Fruit fly (Drosophila melanogaster): ENCODE data around the gene CG2854.

dm6 chrX:2318369-2318768 lies 8.6 kb upstream of the CG2854 start:
- peak; percentile 11 for TF ChIP-seq Eip93F (GFP tag; optimal IDR thresholded peaks at IDR 0.05)
- TF ChIP-seq fd85E (GFP tag; optimal IDR thresholded peaks at IDR 0.05): no peak
